Worm (Caenorhabditis elegans) whole organism, L1 larva: ENCODE data around the gene R160.3.

Source experiments
- aha-1 ChIP-seq: fragments of 150-350 bp; optimal IDR thresholded peaks from 2 replicates; lab custom pipeline; 2014; ENCODE audit warnings: missing biosample characterization, missing genetic modification characterization
- alr-1 ChIP-seq: fragments of 200-800 bp; sonication (Bioruptor generic); optimal IDR thresholded peaks from 2 replicates; lab custom pipeline; 2018; ENCODE audit warnings: borderline replicate concordance, mild to moderate bottlenecking, missing genetic modification characterization, missing compliant biosample characterization
- blmp-1 ChIP-seq: fragments of 150-350 bp; optimal IDR thresholded peaks from 2 replicates; lab custom pipeline; 2014; ENCODE audit warnings: missing biosample characterization, missing genetic modification characterization
- ceh-8 ChIP-seq: fragments of 200-800 bp; sonication (Bioruptor generic); optimal IDR thresholded peaks from 2 replicates; lab custom pipeline; 2018; ENCODE audit warnings: mild to moderate bottlenecking, missing genetic modification characterization, moderate library complexity, missing compliant biosample characterization
- ceh-88 ChIP-seq: fragments of 200-800 bp; sonication (Bioruptor generic); IDR thresholded peaks from 2 replicates; pipeline ENCODE4 v1.3.6; 2022; ENCODE audit warnings: missing genetic modification characterization, missing compliant biosample characterization
- efl-1 ChIP-seq, 4 experiments: fragments of 150-350 bp; optimal IDR thresholded peaks in 3 of 4; peaks in 1 of 4; 1 replicate in 1 of 4; 2 replicates in 3 of 4; lab custom pipeline; 2014; ENCODE audit warnings: missing biosample characterization in 2 of 4, missing genetic modification characterization in 2 of 4, missing genetic modification reagents in 2 of 4
- egl-27 ChIP-seq, 2 experiments: fragments of 150-350 bp in 1 of 2; sonication (generic microtip); optimal IDR thresholded peaks; 3 replicates each; lab custom pipeline; 2017 to 2018; ENCODE audit warnings: missing biosample characterization in 2 of 2, missing genetic modification characterization in 2 of 2, missing genetic modification reagents in 2 of 2
- elt-2 ChIP-seq: sonication (generic microtip); optimal IDR thresholded peaks from 2 replicates; lab custom pipeline; 2016; ENCODE audit warnings: missing genetic modification characterization, mild to moderate bottlenecking, inconsistent platforms, missing compliant biosample characterization, missing genetic modification reagents
- fkh-10 ChIP-seq: sonication (generic microtip); optimal IDR thresholded peaks from 2 replicates; lab custom pipeline; 2017; ENCODE audit warnings: missing biosample characterization, missing genetic modification reagents, missing genetic modification characterization
- fkh-8 ChIP-seq: sonication (generic microtip); optimal IDR thresholded peaks from 2 replicates; lab custom pipeline; 2016; ENCODE audit warnings: mild to moderate bottlenecking, missing genetic modification characterization, missing compliant biosample characterization
- grh-1 ChIP-seq: fragments of 200-800 bp; sonication (Bioruptor generic); IDR thresholded peaks from 2 replicates; pipeline ENCODE4 v1.3.6; 2022; ENCODE audit warnings: missing genetic modification reagents, missing genetic modification characterization, missing compliant biosample characterization
- hlh-4 ChIP-seq: sonication (generic microtip); optimal IDR thresholded peaks from 2 replicates; lab custom pipeline; 2016; ENCODE audit warnings: mild to moderate bottlenecking, missing genetic modification characterization, missing compliant biosample characterization
- hpl-2 ChIP-seq: fragments of 150-350 bp; optimal IDR thresholded peaks from 2 replicates; lab custom pipeline; 2014; ENCODE audit warnings: missing biosample characterization, missing genetic modification reagents, missing genetic modification characterization
- jun-1 ChIP-seq: fragments of 150-350 bp; optimal IDR thresholded peaks from 2 replicates; lab custom pipeline; 2014; ENCODE audit warnings: missing biosample characterization, missing genetic modification reagents, missing genetic modification characterization
- lin-14 ChIP-seq: fragments of 200-800 bp; sonication (Bioruptor generic); optimal IDR thresholded peaks from 2 replicates; lab custom pipeline; 2018; ENCODE audit warnings: mild to moderate bottlenecking, missing genetic modification characterization, moderate library complexity, missing compliant biosample characterization
- lin-15B ChIP-seq: fragments of 150-350 bp; sonication (generic microtip); optimal IDR thresholded peaks from 3 replicates; lab custom pipeline; 2014; ENCODE audit warnings: missing biosample characterization, missing genetic modification characterization
- lin-35 ChIP-seq, 2 experiments: fragments of 150-350 bp; optimal IDR thresholded peaks; 2 replicates each; lab custom pipeline; 2014; ENCODE audit warnings: missing biosample characterization in 2 of 2, missing genetic modification characterization in 2 of 2, missing genetic modification reagents in 2 of 2
- lin-39 ChIP-seq: fragments of 150-350 bp; optimal IDR thresholded peaks from 2 replicates; lab custom pipeline; 2014; ENCODE audit warnings: missing biosample characterization, missing genetic modification reagents, missing genetic modification characterization
- mdl-1 ChIP-seq, 2 experiments: fragments of 150-350 bp; optimal IDR thresholded peaks; 2 replicates each; lab custom pipeline; 2014 to 2017; ENCODE audit warnings: missing biosample characterization in 2 of 2, missing genetic modification characterization in 2 of 2, inconsistent platforms in 1 of 2
- mep-1 ChIP-seq: fragments of 150-350 bp; optimal IDR thresholded peaks from 2 replicates; lab custom pipeline; 2014; ENCODE audit warnings: missing biosample characterization, missing genetic modification characterization
- nhr-11 ChIP-seq: fragments of 150-350 bp; optimal IDR thresholded peaks from 2 replicates; lab custom pipeline; 2014; ENCODE audit warnings: missing biosample characterization, missing genetic modification characterization
- nhr-20 ChIP-seq: sonication (generic microtip); optimal IDR thresholded peaks from 2 replicates; lab custom pipeline; 2016; ENCODE audit warnings: mild to moderate bottlenecking, missing genetic modification characterization, missing compliant biosample characterization
- nhr-237 ChIP-seq: fragments of 150-350 bp; optimal IDR thresholded peaks from 2 replicates; lab custom pipeline; 2014; ENCODE audit warnings: missing biosample characterization, missing genetic modification characterization
- nhr-77 ChIP-seq: fragments of 150-350 bp; optimal IDR thresholded peaks from 2 replicates; lab custom pipeline; 2014; ENCODE audit warnings: missing biosample characterization, missing genetic modification characterization
- nhr-85 ChIP-seq: sonication (generic microtip); peaks from one replicate; lab custom pipeline; 2016; ENCODE audit warnings: missing genetic modification characterization, inconsistent platforms, missing compliant biosample characterization
- nhr-90 ChIP-seq: sonication (generic microtip); optimal IDR thresholded peaks from 2 replicates; lab custom pipeline; 2016; ENCODE audit warnings: mild to moderate bottlenecking, missing genetic modification characterization, missing compliant biosample characterization; ENCODE audit not compliant: poor library complexity
- pag-3 ChIP-seq: sonication (generic microtip); optimal IDR thresholded peaks from 2 replicates; lab custom pipeline; 2017; ENCODE audit warnings: missing genetic modification characterization, mild to moderate bottlenecking, missing compliant biosample characterization, antibody characterized with exemption, borderline replicate concordance; ENCODE audit not compliant: insufficient read depth
- pqm-1 ChIP-seq: sonication (generic microtip); optimal IDR thresholded peaks from 3 replicates; lab custom pipeline; 2017; ENCODE audit warnings: missing biosample characterization, missing genetic modification characterization
- snpc-4 ChIP-seq: fragments of 150-350 bp; optimal IDR thresholded peaks from 2 replicates; lab custom pipeline; 2014; ENCODE audit warnings: missing biosample characterization, missing genetic modification characterization
- sup-37 ChIP-seq: fragments of 200-800 bp; sonication (Bioruptor generic); optimal IDR thresholded peaks from 2 replicates; lab custom pipeline; 2018; ENCODE audit warnings: mild to moderate bottlenecking, missing genetic modification characterization, missing compliant biosample characterization
- unc-62 ChIP-seq: fragments of 150-350 bp; optimal IDR thresholded peaks from 2 replicates; lab custom pipeline; 2014; ENCODE audit warnings: missing biosample characterization, missing genetic modification reagents, missing genetic modification characterization
- unc-86 ChIP-seq: sonication (generic microtip); optimal IDR thresholded peaks from 2 replicates; lab custom pipeline; 2016; ENCODE audit warnings: missing genetic modification characterization, missing compliant biosample characterization
- unc-98 ChIP-seq: fragments of 200-800 bp; sonication (Bioruptor generic); IDR thresholded peaks from 2 replicates; pipeline ENCODE4 v1.3.6; 2022; ENCODE audit warnings: missing genetic modification characterization, missing compliant biosample characterization
- zag-1 ChIP-seq: fragments of 150-350 bp; optimal IDR thresholded peaks from 2 replicates; lab custom pipeline; 2014; ENCODE audit warnings: missing biosample characterization, missing genetic modification characterization

R160.3 gene

DNA sequence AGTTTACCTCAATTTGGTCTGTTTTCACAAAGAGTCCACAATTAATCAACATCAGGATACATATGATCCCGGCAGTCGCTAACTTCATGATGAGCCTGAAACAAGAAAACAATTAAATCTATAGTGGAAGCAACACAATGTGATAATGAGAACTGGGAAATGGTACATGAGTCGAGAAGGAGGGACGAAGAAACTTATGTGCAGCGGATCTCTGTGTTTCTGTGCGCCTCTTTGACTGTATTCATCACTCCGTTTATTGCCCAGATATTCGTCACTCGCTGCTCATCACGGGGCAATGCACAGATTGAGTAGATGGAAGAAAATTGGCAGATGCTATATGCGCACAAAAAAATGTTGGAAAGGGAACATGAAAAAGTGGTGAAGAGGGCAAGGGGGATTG is at the start of gene R160.3:
R160.3 (minus strand) TSS at position 101 of the 400 bp plus-strand sequence.
- TF ChIP-seq hpl-2 (GFP tag; lab: Kevin White, UChicago) = no peak
- TF ChIP-seq grh-1 = no peak

DNA sequence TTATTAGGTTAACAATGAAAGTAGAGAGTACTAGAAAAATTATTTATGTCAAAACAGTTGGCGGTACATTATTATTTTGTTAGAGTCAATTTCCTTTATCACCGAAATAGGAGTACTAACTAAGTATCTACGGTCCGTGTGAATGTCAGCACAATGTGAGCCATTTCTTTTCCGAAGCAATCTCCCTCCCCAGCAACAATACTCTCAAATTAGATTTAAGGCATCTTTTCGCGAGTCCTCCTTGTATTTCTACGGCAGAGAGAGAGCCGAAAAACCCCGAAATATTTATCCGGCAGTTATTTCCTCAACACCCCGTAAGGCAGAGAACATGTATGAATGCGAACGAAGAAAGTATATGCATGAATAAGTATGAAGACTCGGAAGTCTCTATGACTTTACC is 49.2 kb upstream of the R160.3 start:
- TF ChIP-seq fkh-10 (peak; percentile 28), sup-37 (GFP tag; lab: Kevin White, UChicago) (no peak), lin-14 (peak; percentile 17), zag-1 (tag; lab: Kevin White, UChicago) (no peak), jun-1 (no peak), pqm-1 (tag; lab: Kevin White, UChicago) (no peak), lin-15B (tag; lab: Kevin White, UChicago) (no peak), elt-2 (tag; lab: Kevin White, UChicago) (no peak), nhr-237 (no peak), nhr-77 (no peak), mdl-1 (tag; optimal IDR thresholded peaks at IDR 0.05; lab: Kevin White, UChicago) (no peak)

DNA sequence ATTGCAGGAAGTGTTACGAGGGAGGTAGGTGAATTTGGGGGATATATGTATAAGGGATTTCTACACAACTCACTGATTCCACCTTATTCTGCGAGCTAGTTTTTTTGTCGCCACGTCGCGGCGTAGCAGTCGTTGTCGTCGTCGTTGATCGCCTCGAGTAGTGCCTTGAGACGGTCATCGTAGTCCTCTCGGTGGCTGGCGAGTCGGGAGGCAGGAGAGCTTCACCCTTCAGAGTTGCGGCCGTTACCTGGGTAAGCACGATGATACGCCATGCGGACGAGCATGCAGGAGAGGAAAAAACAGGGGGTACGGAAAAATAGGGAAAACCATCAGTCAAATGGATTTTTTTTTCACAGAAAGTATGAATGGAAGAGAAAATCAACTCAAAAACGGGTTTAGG is 47.1 kb upstream of the R160.3 start:
- TF ChIP-seq unc-62 (GFP tag; lab: Kevin White, UChicago) (no peak), unc-86 (tag; lab: Kevin White, UChicago) (no peak), snpc-4 (tag; lab: Kevin White, UChicago) (no peak), alr-1 (no peak), egl-27 (tag; optimal IDR thresholded peaks at IDR 0.05; lab: Kevin White, UChicago) (no peak), ceh-8 (GFP tag; lab: Kevin White, UChicago) (no peak), blmp-1 (tag; lab: Kevin White, UChicago) (no peak), ceh-88 (GFP tag; lab: Robert Waterston, UW) (no peak), fkh-8 (tag; lab: Kevin White, UChicago) (no peak), nhr-11 (tag; lab: Kevin White, UChicago) (no peak), nhr-20 (tag; lab: Kevin White, UChicago) (no peak), zag-1 (tag; lab: Kevin White, UChicago) (no peak)

DNA sequence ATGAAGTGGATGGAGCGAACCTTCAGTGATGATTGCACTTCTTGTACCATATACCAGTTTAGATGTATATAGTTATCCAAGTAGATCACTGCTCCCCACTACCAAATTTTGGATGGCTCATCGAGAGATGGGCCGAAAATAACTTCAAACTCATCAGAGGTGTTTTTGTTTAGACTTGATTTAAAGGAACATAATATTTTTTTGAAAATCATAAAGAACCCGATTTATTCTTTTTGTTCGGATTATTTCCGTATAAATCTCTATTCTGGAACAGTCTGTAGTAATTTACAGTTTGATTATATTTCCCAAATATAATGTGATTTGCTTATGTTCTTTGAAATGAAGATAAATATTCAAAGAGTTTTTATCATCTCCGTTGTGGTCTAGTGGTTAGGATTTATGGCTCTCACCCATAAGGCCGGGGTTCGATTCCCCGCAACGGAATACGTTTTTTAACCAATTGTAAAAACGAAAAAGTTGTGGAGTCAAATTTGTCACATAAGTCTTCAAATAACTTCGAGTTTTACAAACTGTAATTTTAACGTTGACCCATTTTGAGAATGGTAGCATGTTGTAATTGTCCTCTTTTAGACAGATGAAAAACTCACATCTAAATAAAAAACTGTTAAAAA is 44.3 kb upstream of the R160.3 start:
- TF ChIP-seq pag-3 (tag; lab: Kevin White, UChicago) (no peak), nhr-11 (tag; lab: Kevin White, UChicago) (no peak), efl-1 (optimal IDR thresholded peaks at IDR 0.05; lab: Kevin White, UChicago) (no peak), efl-1 (GFP tag; optimal IDR thresholded peaks at IDR 0.05 in 1 of 2; lab: Kevin White, UChicago) (no peak), lin-35 (GFP tag; optimal IDR thresholded peaks at IDR 0.05; lab: Kevin White, UChicago) (no peak), hlh-4 (no peak), aha-1 (tag; lab: Kevin White, UChicago) (no peak), blmp-1 (tag; lab: Kevin White, UChicago) (no peak), unc-98 (GFP tag; lab: Robert Waterston, UW) (no peak), nhr-90 (no peak), lin-39 (no peak), nhr-85 (tag; lab: Kevin White, UChicago) (no peak), fkh-10 (no peak), mep-1 (tag; lab: Kevin White, UChicago) (no peak)
